Worm (Caenorhabditis elegans): ENCODE results near the gene sma-4.

Gene sma-4

DNA sequence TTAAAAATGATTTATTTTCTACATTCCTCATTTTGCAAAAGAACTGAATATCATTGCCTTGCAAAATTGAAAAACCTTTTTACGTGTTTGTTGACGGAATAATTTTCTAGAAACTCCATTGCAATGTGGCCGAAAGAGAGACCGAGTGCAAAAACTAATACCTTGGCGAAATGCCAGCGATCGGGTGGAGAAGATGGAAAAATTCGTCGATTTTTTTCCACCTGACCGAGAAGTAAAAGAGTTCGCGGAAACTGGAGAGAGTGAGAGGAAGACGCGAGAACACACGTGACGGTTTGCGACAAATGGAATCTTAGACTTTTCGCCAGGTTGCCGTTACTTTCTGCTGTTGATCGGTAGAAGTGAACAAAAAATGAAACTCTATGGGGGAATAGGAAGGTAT is 25.6 kb downstream of the sma-4 start:
- TF ChIP-seq mep-1 (tag; optimal IDR thresholded peaks at IDR 0.05) (peak; percentile 50), snpc-1.2 (GFP tag; IDR thresholded peaks at IDR 0.05) (no peak), dmd-6 (GFP tag; IDR thresholded peaks at IDR 0.05) (peak; percentile 65), hlh-30 (tag; optimal IDR thresholded peaks at IDR 0.05; ENCODE audit: insufficient read depth) (peak; percentile 86), dpl-1 (GFP tag; optimal IDR thresholded peaks at IDR 0.05) (peak; percentile 6), nhr-48 (tag; optimal IDR thresholded peaks at IDR 0.05) (peak; percentile 33), lsy-2 (tag; optimal IDR thresholded peaks at IDR 0.05) (peak in 1 of 2 experiments; percentile 59), mdl-1 (tag; optimal IDR thresholded peaks at IDR 0.05) (peak; percentile 7 to 83), nhr-11 (tag; optimal IDR thresholded peaks at IDR 0.05) (peak; percentile 74), T26A8.4 (GFP tag; IDR thresholded peaks at IDR 0.05) (0 out of 2 replicates have a peak, but pooled peaks have one; percentile 23), gei-8 (GFP tag; optimal IDR thresholded peaks at IDR 0.05) (no peak), mxl-3 (GFP tag; optimal IDR thresholded peaks at IDR 0.05) (peak; percentile 67), nhr-28 (tag; optimal IDR thresholded peaks at IDR 0.05) (peak; percentile 76), dve-1 (tag; optimal IDR thresholded peaks at IDR 0.05; ENCODE audit: insufficient read depth) (peak; percentile 53), ama-1 (optimal IDR thresholded peaks at IDR 0.05) (peak; percentile 2), sdz-12 (GFP tag; optimal IDR thresholded peaks at IDR 0.05) (no peak), hlh-11 (tag; optimal IDR thresholded peaks at IDR 0.05) (peak; percentile 71), ceh-44 (GFP tag; IDR thresholded peaks at IDR 0.05) (no peak)

ce11 chrIII:5842920-5843319 is 26.9 kb downstream of the sma-4 start:
- TF ChIP-seq madf-5 (GFP tag; IDR thresholded peaks at IDR 0.05) (no peak), mxl-3 (GFP tag; optimal IDR thresholded peaks at IDR 0.05) (no peak), nhr-6 (tag; optimal IDR thresholded peaks at IDR 0.05) (no peak), ctbp-1 (GFP tag; IDR thresholded peaks at IDR 0.05) (peak; percentile 38; the same call in 1 of the 2 replicates), set-16 (GFP tag; IDR thresholded peaks at IDR 0.05) (no peak), dve-1 (tag; optimal IDR thresholded peaks at IDR 0.05; ENCODE audit: insufficient read depth) (peak; percentile 8), nhr-28 (tag; optimal IDR thresholded peaks at IDR 0.05) (no peak), ceh-32 (tag; optimal IDR thresholded peaks at IDR 0.05; ENCODE audit: poor library complexity) (no peak), php-3 (GFP tag; IDR thresholded peaks at IDR 0.05) (no peak), aha-1 (tag) (no peak), spr-1 (tag; optimal IDR thresholded peaks at IDR 0.05) (no peak), zip-11 (GFP tag; IDR thresholded peaks at IDR 0.05) (no peak), ceh-20 (GFP tag; IDR thresholded peaks at IDR 0.05) (no peak), nhr-41 (GFP tag; IDR thresholded peaks at IDR 0.05) (no peak), zag-1 (tag; optimal IDR thresholded peaks at IDR 0.05) (no peak), unc-130 (GFP tag; optimal IDR thresholded peaks at IDR 0.05) (no peak), snpc-4 (tag; optimal IDR thresholded peaks at IDR 0.05) (no peak), nhr-11 (tag; optimal IDR thresholded peaks at IDR 0.05) (no peak), lsy-2 (tag; optimal IDR thresholded peaks at IDR 0.05) (peak in 1 of 2 experiments; percentile 26), tag-97 (GFP tag; IDR thresholded peaks at IDR 0.05) (no peak), saeg-2 (GFP tag; IDR thresholded peaks at IDR 0.05) (no peak), D1046.2 (GFP tag; IDR thresholded peaks at IDR 0.05) (no peak), mxl-2 (GFP tag; conservative IDR thresholded peaks at IDR 0.05) (no peak), lin-13 (GFP tag; optimal IDR thresholded peaks at IDR 0.05) (no peak), egl-43 (GFP tag; IDR thresholded peaks at IDR 0.05) (0 out of 2 replicates have a peak, but pooled peaks have one; percentile 29), sdz-12 (GFP tag; optimal IDR thresholded peaks at IDR 0.05) (no peak), fos-1 (tag; optimal IDR thresholded peaks at IDR 0.05) (no peak), duxl-1 (tag; optimal IDR thresholded peaks at IDR 0.05; ENCODE audit: poor library complexity) (no peak), nhr-48 (tag; optimal IDR thresholded peaks at IDR 0.05) (no peak), pqm-1 (tag; optimal IDR thresholded peaks at IDR 0.05) (no peak), skn-1 (tag; optimal IDR thresholded peaks at IDR 0.05) (no peak), mes-2 (tag; optimal IDR thresholded peaks at IDR 0.05; ENCODE audit: poor library complexity, severe bottlenecking) (peak; percentile 13), daf-8 (GFP tag; IDR thresholded peaks at IDR 0.05) (no peak), rbr-2 (tag; optimal IDR thresholded peaks at IDR 0.05) (peak; percentile 20), ztf-7 (tag; optimal IDR thresholded peaks at IDR 0.05) (no peak), F44E2.7 (GFP tag; IDR thresholded peaks at IDR 0.05) (no peak), T26A8.4 (GFP tag; IDR thresholded peaks at IDR 0.05) (no peak), hmg-1.1 (GFP tag; IDR thresholded peaks at IDR 0.05) (no peak), jun-1 (tag; optimal IDR thresholded peaks at IDR 0.05) (no peak), mdt-29 (GFP tag; IDR thresholded peaks at IDR 0.05) (no peak)
